ENCODE assay signal across 4 worm cellular contexts in the genomic region with DNA sequence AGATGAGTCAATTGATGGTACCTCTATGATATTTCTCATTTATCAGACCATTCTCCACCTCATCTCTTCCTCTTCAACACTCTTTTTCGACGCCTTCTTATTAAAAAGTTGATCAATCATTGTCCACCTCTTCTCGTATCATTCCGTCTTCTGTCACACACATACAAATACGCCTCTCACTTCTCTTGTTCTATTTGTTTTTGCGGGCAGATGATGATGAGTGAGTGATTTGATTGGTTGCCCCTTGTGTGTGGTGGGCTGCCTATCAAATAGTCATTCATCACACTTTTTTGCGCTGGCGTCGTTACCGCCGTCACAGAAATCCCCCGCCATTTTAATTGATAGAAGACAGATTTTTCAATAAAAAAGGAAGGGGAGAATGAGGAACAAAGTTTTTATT.
TF ChIP-seq lines count a peak whose summit lies in the region.

No protein-coding gene starts in this region.

TF ChIP-seq in whole organism, L1 larva, 84 proteins besides CTCF, POLR2A, EP300 and RAD21 (continued from another document):
- peak in 1 of 2 experiments; percentile 52 for TF ChIP-seq lin-35 (GFP tag; optimal IDR thresholded peaks at IDR 0.05; lab: Kevin White, UChicago)
- peak; percentile 36 for TF ChIP-seq tbx-2 (tag; optimal IDR thresholded peaks at IDR 0.05; lab: Kevin White, UChicago)
- TF ChIP-seq C04F5.9 (tag; optimal IDR thresholded peaks at IDR 0.05; lab: Kevin White, UChicago): no peak
- TF ChIP-seq nhr-20 (tag; optimal IDR thresholded peaks at IDR 0.05; lab: Kevin White, UChicago): peak; percentile 36
- no peak for TF ChIP-seq fos-1 (tag; optimal IDR thresholded peaks at IDR 0.05; lab: Kevin White, UChicago)
- TF ChIP-seq mep-1 (tag; optimal IDR thresholded peaks at IDR 0.05; lab: Kevin White, UChicago): peak; percentile 31
TF ChIP-seq in whole organism, L1 larva: peak in this region for 12.

TF ChIP-seq in whole organism, L2 larva, 48 proteins besides CTCF, POLR2A, EP300 and RAD21 (continued from another document):
- TF ChIP-seq zag-1 (tag; optimal IDR thresholded peaks at IDR 0.05; lab: Kevin White, UChicago) (no peak), dmd-4 (tag; optimal IDR thresholded peaks at IDR 0.05; lab: Kevin White, UChicago) (no peak), nhr-10 (tag; optimal IDR thresholded peaks at IDR 0.05; lab: Kevin White, UChicago) (no peak), alr-1 (tag; optimal IDR thresholded peaks at IDR 0.05; lab: Kevin White, UChicago) (no peak)

TF ChIP-seq in whole organism, L3 larva, 47 proteins besides CTCF, POLR2A, EP300 and RAD21 (continued from another document):
- TF ChIP-seq mdl-1 (tag; optimal IDR thresholded peaks at IDR 0.05; lab: Kevin White, UChicago) (no peak), ceh-82 (tag; optimal IDR thresholded peaks at IDR 0.05; lab: Kevin White, UChicago) (no peak), daf-12 (tag; optimal IDR thresholded peaks at IDR 0.05; lab: Kevin White, UChicago) (no peak), nfya-1 (tag; optimal IDR thresholded peaks at IDR 0.05; lab: Kevin White, UChicago; ENCODE audit: insufficient read depth) (peak; percentile 73), nhr-11 (tag; optimal IDR thresholded peaks at IDR 0.05; lab: Kevin White, UChicago) (no peak), elt-1 (tag; optimal IDR thresholded peaks at IDR 0.05; lab: Kevin White, UChicago) (no peak), fkh-2 (tag; optimal IDR thresholded peaks at IDR 0.05; lab: Kevin White, UChicago) (no peak), sea-2 (GFP tag; optimal IDR thresholded peaks at IDR 0.05; lab: Kevin White, UChicago) (no peak), ceh-16 (tag; optimal IDR thresholded peaks at IDR 0.05; lab: Kevin White, UChicago) (no peak), nhr-77 (tag; optimal IDR thresholded peaks at IDR 0.05; lab: Kevin White, UChicago) (no peak), hmg-11 (tag; optimal IDR thresholded peaks at IDR 0.05; lab: Kevin White, UChicago) (no peak), ama-1 (optimal IDR thresholded peaks at IDR 0.05; lab: Kevin White, UChicago) (no peak), egl-27 (tag; optimal IDR thresholded peaks at IDR 0.05; lab: Kevin White, UChicago) (peak; percentile 18), ZK546.5 (tag; optimal IDR thresholded peaks at IDR 0.05; lab: Kevin White, UChicago) (no peak), mml-1 (tag; optimal IDR thresholded peaks at IDR 0.05; lab: Kevin White, UChicago) (no peak), elt-3 (tag; optimal IDR thresholded peaks at IDR 0.05; lab: Kevin White, UChicago) (peak in 2 of 3 experiments; percentile 19 to 82), nhr-237 (tag; optimal IDR thresholded peaks at IDR 0.05; lab: Kevin White, UChicago) (no peak), nhr-76 (tag; optimal IDR thresholded peaks at IDR 0.05; lab: Kevin White, UChicago) (no peak), aly-2 (tag; optimal IDR thresholded peaks at IDR 0.05; lab: Kevin White, UChicago) (no peak), nhr-25 (tag; optimal IDR thresholded peaks at IDR 0.05; lab: Kevin White, UChicago) (peak; percentile 58), egl-5 (tag; optimal IDR thresholded peaks at IDR 0.05; lab: Kevin White, UChicago) (no peak), pqm-1 (tag; optimal IDR thresholded peaks at IDR 0.05; lab: Kevin White, UChicago) (no peak), nhr-67 (tag; optimal IDR thresholded peaks at IDR 0.05; lab: Kevin White, UChicago) (no peak), nhr-12 (tag; optimal IDR thresholded peaks at IDR 0.05; lab: Kevin White, UChicago) (no peak), fos-1 (tag; optimal IDR thresholded peaks at IDR 0.05; lab: Kevin White, UChicago) (no peak), nhr-28 (tag; optimal IDR thresholded peaks at IDR 0.05; lab: Kevin White, UChicago) (no peak), pha-4 (tag; optimal IDR thresholded peaks at IDR 0.05; lab: Kevin White, UChicago) (no peak), nhr-43 (tag; optimal IDR thresholded peaks at IDR 0.05; lab: Kevin White, UChicago; ENCODE audit: poor library complexity, severe bottlenecking) (peak; percentile 41), R02D3.7 (tag; optimal IDR thresholded peaks at IDR 0.05; lab: Kevin White, UChicago) (no peak), lsy-12 (tag; optimal IDR thresholded peaks at IDR 0.05; lab: Kevin White, UChicago) (no peak), skn-1 (tag; optimal IDR thresholded peaks at IDR 0.05; lab: Kevin White, UChicago) (no peak), fkh-10 (GFP tag; optimal IDR thresholded peaks at IDR 0.05; lab: Kevin White, UChicago) (no peak), eor-1 (tag; optimal IDR thresholded peaks at IDR 0.05; lab: Kevin White, UChicago) (no peak)

TF ChIP-seq in whole organism, L4 larva, 104 proteins besides CTCF, POLR2A, EP300 and RAD21 (continued from another document):
- TF ChIP-seq hlh-30 (tag; optimal IDR thresholded peaks at IDR 0.05; lab: Kevin White, UChicago; ENCODE audit: insufficient read depth) (peak; percentile 74), dmd-6 (GFP tag; IDR thresholded peaks at IDR 0.05; lab: Robert Waterston, UW) (peak; percentile 45), mxl-3 (GFP tag; optimal IDR thresholded peaks at IDR 0.05; lab: Kevin White, UChicago) (peak; percentile 63), unc-62 (GFP tag; optimal IDR thresholded peaks at IDR 0.05 in 1 of 2; lab: Kevin White, UChicago) (peak in 1 of 2 experiments; percentile 60), unc-62 (tag; optimal IDR thresholded peaks at IDR 0.05; lab: Kevin White, UChicago) (no peak), cey-2 (tag; optimal IDR thresholded peaks at IDR 0.05; lab: Kevin White, UChicago; ENCODE audit: borderline replicate concordance, insufficient read depth) (no peak), nhr-48 (tag; optimal IDR thresholded peaks at IDR 0.05; lab: Kevin White, UChicago) (no peak)
